Fruit fly (Drosophila melanogaster) S2 (cell line): ENCODE measurements around the gene Caf1-55.

ENCODE experiments used
- CG8478 ChIP-seq: fragments of >200 bp; optimal IDR thresholded peaks from 2 replicates; lab custom pipeline; 2018
- CTCF ChIP-seq, 2 experiments: fragments of >200 bp; optimal IDR thresholded peaks; 2 replicates each; lab custom pipeline; 2018

Caf1-55 gene

dm6 chr3R:15268856-15269255 lies 43.5 kb downstream of the Caf1-55 start:
- TF ChIP-seq CTCF (optimal IDR thresholded peaks at IDR 0.05; lab: Kevin White, UChicago) (no peak), CG8478 (lab: Kevin White, UChicago) (no peak)

- TF ChIP-seq CG8478 (lab: Kevin White, UChicago): no peak
- TF ChIP-seq CTCF (optimal IDR thresholded peaks at IDR 0.05; lab: Kevin White, UChicago): no peak
These were observed 49.8 kb downstream of the Caf1-55 start, which contains the start of the genes Cp190 and CG4338 for dm6 chr3R:15275158-15275623. Cp190 (minus strand) TSS chr3R:15275241. CG4338 (plus strand) TSS chr3R:15275522.
